Worm (Caenorhabditis elegans) whole organism, L2 larva: ENCODE measurements around the gene F44E2.6.

Experiments used
- C34F6.9 ChIP-seq: fragments of 150-350 bp; optimal IDR thresholded peaks from 2 replicates; lab custom pipeline; 2014; ENCODE audit warnings: missing biosample characterization, missing genetic modification characterization
- F13H6.1 ChIP-seq: sonication (generic microtip); optimal IDR thresholded peaks from 2 replicates; lab custom pipeline; 2016; ENCODE audit warnings: missing genetic modification characterization, missing compliant biosample characterization
- Y55F3AM.14 ChIP-seq: fragments of 200-800 bp; sonication (Bioruptor generic); optimal IDR thresholded peaks from 2 replicates; lab custom pipeline; 2018; ENCODE audit warnings: mild to moderate bottlenecking, missing genetic modification characterization, missing compliant biosample characterization
- ZK546.5 ChIP-seq: sonication (generic microtip); optimal IDR thresholded peaks from 2 replicates; lab custom pipeline; 2017; ENCODE audit warnings: missing biosample characterization, missing genetic modification characterization
- aly-2 ChIP-seq: fragments of 150-350 bp; optimal IDR thresholded peaks from 2 replicates; lab custom pipeline; 2014; ENCODE audit warnings: missing biosample characterization, missing genetic modification characterization
- ama-1 ChIP-seq: fragments of 150-350 bp; optimal IDR thresholded peaks from 2 replicates; lab custom pipeline; 2018; ENCODE audit warnings: inconsistent platforms
- blmp-1 ChIP-seq: sonication (generic microtip); optimal IDR thresholded peaks from 2 replicates; lab custom pipeline; 2017; ENCODE audit warnings: missing genetic modification characterization, mild to moderate bottlenecking, missing compliant biosample characterization, antibody characterized with exemption, moderate library complexity; ENCODE audit not compliant: insufficient read depth
- ceh-16 ChIP-seq: fragments of 150-350 bp; optimal IDR thresholded peaks from 2 replicates; lab custom pipeline; 2014; ENCODE audit warnings: missing biosample characterization, missing genetic modification characterization
- ceh-82 ChIP-seq: fragments of 150-350 bp; optimal IDR thresholded peaks from 2 replicates; lab custom pipeline; 2014; ENCODE audit warnings: missing biosample characterization, missing genetic modification characterization
- crh-2 ChIP-seq: sonication (generic microtip); optimal IDR thresholded peaks from 2 replicates; lab custom pipeline; 2017; ENCODE audit warnings: missing biosample characterization, missing genetic modification characterization
- dmd-4 ChIP-seq: sonication (generic microtip); optimal IDR thresholded peaks from 2 replicates; lab custom pipeline; 2017; ENCODE audit warnings: missing biosample characterization, missing genetic modification characterization
- egl-27 ChIP-seq: sonication (generic microtip); optimal IDR thresholded peaks from 3 replicates; lab custom pipeline; 2017; ENCODE audit warnings: missing biosample characterization, missing genetic modification reagents, missing genetic modification characterization
- elt-1 ChIP-seq: fragments of 150-350 bp; optimal IDR thresholded peaks from 2 replicates; lab custom pipeline; 2014; ENCODE audit warnings: missing biosample characterization, missing genetic modification characterization
- elt-3 ChIP-seq: sonication (generic microtip); optimal IDR thresholded peaks from 2 replicates; lab custom pipeline; 2017; ENCODE audit warnings: missing biosample characterization, missing genetic modification characterization
- gmeb-1 ChIP-seq: fragments of 150-350 bp; optimal IDR thresholded peaks from 2 replicates; lab custom pipeline; 2014; ENCODE audit warnings: missing biosample characterization, missing genetic modification characterization
- lin-11 ChIP-seq: fragments of 150-350 bp; sonication (generic microtip); optimal IDR thresholded peaks from 2 replicates; lab custom pipeline; 2014; ENCODE audit warnings: missing biosample characterization, missing genetic modification characterization, inconsistent platforms, mixed read lengths
- lin-13 ChIP-seq: fragments of 150-350 bp; optimal IDR thresholded peaks from 2 replicates; lab custom pipeline; 2014; ENCODE audit warnings: missing biosample characterization, missing genetic modification reagents, missing genetic modification characterization
- lsy-2 ChIP-seq, 2 experiments: fragments of 150-350 bp in 1 of 2; sonication (generic microtip) in 1 of 2; optimal IDR thresholded peaks; 2 replicates each; lab custom pipeline; 2014 to 2017; ENCODE audit warnings: missing biosample characterization in 2 of 2, missing genetic modification characterization in 2 of 2
- mab-5 ChIP-seq: fragments of 150-350 bp; optimal IDR thresholded peaks from 2 replicates; lab custom pipeline; 2014; ENCODE audit warnings: missing biosample characterization, missing genetic modification characterization
- mbf-1 ChIP-seq: sonication (generic microtip); optimal IDR thresholded peaks from 2 replicates; lab custom pipeline; 2017; ENCODE audit warnings: missing biosample characterization, missing genetic modification characterization
- mdl-1 ChIP-seq, 2 experiments: fragments of 150-350 bp in 1 of 2; sonication (generic microtip) in 1 of 2; optimal IDR thresholded peaks; 2 replicates each; lab custom pipeline; 2017; ENCODE audit warnings: missing biosample characterization in 2 of 2, missing genetic modification characterization in 2 of 2
- nhr-10 ChIP-seq: sonication (generic microtip); optimal IDR thresholded peaks from 2 replicates; lab custom pipeline; 2017; ENCODE audit warnings: missing biosample characterization, missing genetic modification characterization
- nhr-11 ChIP-seq: fragments of 150-350 bp; optimal IDR thresholded peaks from 2 replicates; lab custom pipeline; 2014; ENCODE audit warnings: missing biosample characterization, missing genetic modification characterization
- nhr-12 ChIP-seq: fragments of 150-350 bp; optimal IDR thresholded peaks from 2 replicates; lab custom pipeline; 2014; ENCODE audit warnings: missing biosample characterization, missing genetic modification characterization
- nhr-129 ChIP-seq: fragments of 150-350 bp; optimal IDR thresholded peaks from 2 replicates; lab custom pipeline; 2014; ENCODE audit warnings: missing biosample characterization, missing genetic modification characterization
- nhr-21 ChIP-seq: fragments of 150-350 bp; optimal IDR thresholded peaks from 2 replicates; lab custom pipeline; 2014; ENCODE audit warnings: missing biosample characterization, missing genetic modification characterization
- nhr-23 ChIP-seq: fragments of 150-350 bp; optimal IDR thresholded peaks from 2 replicates; lab custom pipeline; 2014; ENCODE audit warnings: missing biosample characterization, missing genetic modification reagents, missing genetic modification characterization
- nhr-237 ChIP-seq: fragments of 150-350 bp; optimal IDR thresholded peaks from 2 replicates; lab custom pipeline; 2014; ENCODE audit warnings: missing biosample characterization, missing genetic modification characterization
- nhr-25 ChIP-seq: fragments of 150-350 bp; sonication (generic microtip); optimal IDR thresholded peaks from 3 replicates; lab custom pipeline; 2014; ENCODE audit warnings: missing biosample characterization, missing genetic modification characterization
- nhr-6 ChIP-seq: fragments of 150-350 bp; optimal IDR thresholded peaks from 2 replicates; lab custom pipeline; 2014; ENCODE audit warnings: missing biosample characterization, missing genetic modification characterization
- nhr-77 ChIP-seq: fragments of 150-350 bp; optimal IDR thresholded peaks from 2 replicates; lab custom pipeline; 2014; ENCODE audit warnings: missing biosample characterization, missing genetic modification characterization
- peb-1 ChIP-seq: fragments of 150-350 bp; optimal IDR thresholded peaks from 2 replicates; lab custom pipeline; 2014; ENCODE audit warnings: missing biosample characterization, missing genetic modification characterization
- sem-4 ChIP-seq: fragments of 150-350 bp; optimal IDR thresholded peaks from 2 replicates; lab custom pipeline; 2014; ENCODE audit warnings: missing biosample characterization, missing genetic modification reagents, missing genetic modification characterization
- sma-3 ChIP-seq: sonication (generic microtip); optimal IDR thresholded peaks from 2 replicates; lab custom pipeline; 2016; ENCODE audit warnings: missing genetic modification reagents, missing genetic modification characterization, missing compliant biosample characterization
- sma-9 ChIP-seq, 2 experiments: fragments of 150-350 bp in 1 of 2; sonication (generic microtip) in 1 of 2; optimal IDR thresholded peaks; 2 replicates each; lab custom pipeline; 2014 to 2016; ENCODE audit warnings: missing genetic modification characterization in 2 of 2, mild to moderate bottlenecking in 1 of 2, missing biosample characterization in 1 of 2, missing compliant biosample characterization in 1 of 2, missing genetic modification reagents in 1 of 2, moderate library complexity in 1 of 2
- snpc-4 ChIP-seq: fragments of 150-350 bp; optimal IDR thresholded peaks from 2 replicates; lab custom pipeline; 2014; ENCODE audit warnings: missing biosample characterization, missing genetic modification characterization
- unc-55 ChIP-seq: fragments of 150-350 bp; sonication (generic microtip); optimal IDR thresholded peaks from 3 replicates; lab custom pipeline; 2014; ENCODE audit warnings: missing biosample characterization, missing genetic modification reagents, missing genetic modification characterization
- unc-62 ChIP-seq: fragments of 150-350 bp; optimal IDR thresholded peaks from 2 replicates; lab custom pipeline; 2014; ENCODE audit warnings: missing biosample characterization, missing genetic modification reagents, missing genetic modification characterization
- zag-1 ChIP-seq: fragments of 150-350 bp; optimal IDR thresholded peaks from 2 replicates; lab custom pipeline; 2014; ENCODE audit warnings: missing biosample characterization, missing genetic modification characterization
- ztf-1 ChIP-seq: fragments of 200-800 bp; sonication (Bioruptor generic); conservative IDR thresholded peaks from 2 replicates; pipeline ENCODE4 v1.3.6; 2022; ENCODE audit warnings: missing genetic modification characterization, missing compliant biosample characterization
- ztf-11 ChIP-seq: sonication (generic microtip); optimal IDR thresholded peaks from 2 replicates; lab custom pipeline; 2017; ENCODE audit warnings: missing biosample characterization, missing genetic modification characterization
- ztf-4 ChIP-seq: fragments of 150-350 bp; optimal IDR thresholded peaks from 2 replicates; lab custom pipeline; 2014; ENCODE audit warnings: missing biosample characterization, missing genetic modification characterization

The F44E2.6 gene

ce11 chrIII:8809245-8809971, 35.6 kb downstream of the F44E2.6 start, which contains the start of gene prx-19 (continued):
- TF ChIP-seq nhr-237 (tag; lab: Kevin White, UChicago): no peak
- no peak for TF ChIP-seq nhr-12 (tag; lab: Kevin White, UChicago)
- TF ChIP-seq ztf-4 (tag; lab: Kevin White, UChicago): no peak
- no peak for TF ChIP-seq Y55F3AM.14 (GFP tag; lab: Kevin White, UChicago)
- peak; percentile 62 for TF ChIP-seq C34F6.9
- peak; percentile 7 for TF ChIP-seq ama-1 (lab: Kevin White, UChicago)

ce11 chrIII:8807246-8807645, 37.8 kb downstream of the F44E2.6 start, which contains the start of gene F54F2.7:
Gene F54F2.7 (minus strand): TSS chrIII:8807346.
- TF ChIP-seq nhr-77 (no peak), nhr-6 (no peak), gmeb-1 (tag; lab: Kevin White, UChicago) (no peak), ztf-11 (no peak), nhr-237 (tag; lab: Kevin White, UChicago) (no peak), ZK546.5 (no peak), ceh-16 (tag; lab: Kevin White, UChicago) (no peak), Y55F3AM.14 (GFP tag; lab: Kevin White, UChicago) (no peak), unc-55 (GFP tag; lab: Kevin White, UChicago) (no peak), mab-5 (tag; lab: Kevin White, UChicago) (no peak), dmd-4 (tag; lab: Kevin White, UChicago) (no peak), nhr-21 (tag; lab: Kevin White, UChicago) (no peak), ztf-4 (tag; lab: Kevin White, UChicago) (no peak), lin-13 (GFP tag; lab: Kevin White, UChicago) (no peak), snpc-4 (tag; lab: Kevin White, UChicago) (no peak), sma-9 (GFP tag; optimal IDR thresholded peaks at IDR 0.05; lab: Kevin White, UChicago) (no peak), sma-9 (tag; optimal IDR thresholded peaks at IDR 0.05; lab: Kevin White, UChicago) (no peak), mbf-1 (tag; lab: Kevin White, UChicago) (no peak), elt-1 (tag; lab: Kevin White, UChicago) (no peak), peb-1 (tag; lab: Kevin White, UChicago) (no peak)

- TF ChIP-seq blmp-1 (tag; lab: Kevin White, UChicago): no peak
- TF ChIP-seq nhr-25 (tag; lab: Kevin White, UChicago): no peak
- TF ChIP-seq nhr-10 (tag; lab: Kevin White, UChicago): no peak
- TF ChIP-seq ZK546.5: no peak
- no peak for TF ChIP-seq ztf-4 (tag; lab: Kevin White, UChicago)
- TF ChIP-seq sem-4 (tag; lab: Kevin White, UChicago): no peak
- TF ChIP-seq egl-27 (tag; lab: Kevin White, UChicago): no peak
- TF ChIP-seq ceh-82: no peak
- TF ChIP-seq mbf-1 (tag; lab: Kevin White, UChicago): no peak
- TF ChIP-seq elt-3 (tag; lab: Kevin White, UChicago): no peak
- no peak for TF ChIP-seq nhr-23
- TF ChIP-seq mdl-1 (tag; optimal IDR thresholded peaks at IDR 0.05; lab: Kevin White, UChicago): no peak
- no peak for TF ChIP-seq lsy-2 (tag; optimal IDR thresholded peaks at IDR 0.05; lab: Kevin White, UChicago)
- TF ChIP-seq crh-2 (tag; lab: Kevin White, UChicago): no peak
- no peak for TF ChIP-seq unc-62
These were observed 39.2 kb downstream of the F44E2.6 start for ce11 chrIII:8805815-8806214.

ce11 chrIII:8801864-8802818, 42.9 kb downstream of the F44E2.6 start:
- TF ChIP-seq snpc-4 (tag; lab: Kevin White, UChicago) (peak; percentile 85), sem-4 (tag; lab: Kevin White, UChicago) (peak; percentile 96), crh-2 (tag; lab: Kevin White, UChicago) (peak; percentile 99), nhr-11 (tag; lab: Kevin White, UChicago) (no peak), mab-5 (tag; lab: Kevin White, UChicago) (peak; percentile 38), lin-13 (GFP tag; lab: Kevin White, UChicago) (peak; percentile 83), nhr-23 (no peak), nhr-77 (peak; percentile 83), mdl-1 (tag; optimal IDR thresholded peaks at IDR 0.05; lab: Kevin White, UChicago) (peak; percentile 87 to 95), lin-11 (tag; lab: Kevin White, UChicago) (peak; percentile 92), mbf-1 (tag; lab: Kevin White, UChicago) (no peak), sma-9 (GFP tag; optimal IDR thresholded peaks at IDR 0.05; lab: Kevin White, UChicago) (peak; percentile 98), sma-9 (tag; optimal IDR thresholded peaks at IDR 0.05; lab: Kevin White, UChicago) (peak; percentile 85), ztf-1 (GFP tag; lab: Robert Waterston, UW) (no peak), dmd-4 (tag; lab: Kevin White, UChicago) (no peak), Y55F3AM.14 (GFP tag; lab: Kevin White, UChicago) (peak; percentile 92), F13H6.1 (tag; lab: Kevin White, UChicago) (peak; percentile 100), aly-2 (no peak), nhr-10 (tag; lab: Kevin White, UChicago) (no peak), nhr-129 (tag; lab: Kevin White, UChicago) (peak; percentile 99), zag-1 (tag; lab: Kevin White, UChicago) (peak; percentile 93), sma-3 (peak; percentile 96), blmp-1 (tag; lab: Kevin White, UChicago) (peak; percentile 57)
